Worm (Caenorhabditis elegans) whole organism, L2 larva: Measurements from ENCODE around the gene rgl-1.

Experiments used
- aly-2 ChIP-seq: fragments of 150-350 bp; optimal IDR thresholded peaks from 2 replicates; lab custom pipeline; 2014; ENCODE audit warnings: missing biosample characterization, missing genetic modification characterization
- ama-1 ChIP-seq: fragments of 150-350 bp; optimal IDR thresholded peaks from 2 replicates; lab custom pipeline; 2018; ENCODE audit warnings: inconsistent platforms
- blmp-1 ChIP-seq: sonication (generic microtip); optimal IDR thresholded peaks from 2 replicates; lab custom pipeline; 2017; ENCODE audit warnings: missing genetic modification characterization, mild to moderate bottlenecking, missing compliant biosample characterization, antibody characterized with exemption, moderate library complexity; ENCODE audit not compliant: insufficient read depth
- ceh-16 ChIP-seq: fragments of 150-350 bp; optimal IDR thresholded peaks from 2 replicates; lab custom pipeline; 2014; ENCODE audit warnings: missing biosample characterization, missing genetic modification characterization
- ceh-82 ChIP-seq: fragments of 150-350 bp; optimal IDR thresholded peaks from 2 replicates; lab custom pipeline; 2014; ENCODE audit warnings: missing biosample characterization, missing genetic modification characterization
- lsy-2 ChIP-seq, 2 experiments: fragments of 150-350 bp in 1 of 2; sonication (generic microtip) in 1 of 2; optimal IDR thresholded peaks; 2 replicates each; lab custom pipeline; 2014 to 2017; ENCODE audit warnings: missing biosample characterization in 2 of 2, missing genetic modification characterization in 2 of 2
- mdl-1 ChIP-seq, 2 experiments: fragments of 150-350 bp in 1 of 2; sonication (generic microtip) in 1 of 2; optimal IDR thresholded peaks; 2 replicates each; lab custom pipeline; 2017; ENCODE audit warnings: missing biosample characterization in 2 of 2, missing genetic modification characterization in 2 of 2
- nhr-11 ChIP-seq: fragments of 150-350 bp; optimal IDR thresholded peaks from 2 replicates; lab custom pipeline; 2014; ENCODE audit warnings: missing biosample characterization, missing genetic modification characterization
- nhr-23 ChIP-seq: fragments of 150-350 bp; optimal IDR thresholded peaks from 2 replicates; lab custom pipeline; 2014; ENCODE audit warnings: missing biosample characterization, missing genetic modification reagents, missing genetic modification characterization
- skn-1 ChIP-seq: sonication (generic microtip); optimal IDR thresholded peaks from 2 replicates; lab custom pipeline; 2017; ENCODE audit warnings: missing biosample characterization, missing genetic modification characterization
- snpc-4 ChIP-seq: fragments of 150-350 bp; optimal IDR thresholded peaks from 2 replicates; lab custom pipeline; 2014; ENCODE audit warnings: missing biosample characterization, missing genetic modification characterization
- unc-39 ChIP-seq: fragments of 150-350 bp; optimal IDR thresholded peaks from 2 replicates; lab custom pipeline; 2014; ENCODE audit warnings: missing biosample characterization, missing genetic modification characterization
- unc-62 ChIP-seq: fragments of 150-350 bp; optimal IDR thresholded peaks from 2 replicates; lab custom pipeline; 2014; ENCODE audit warnings: missing biosample characterization, missing genetic modification reagents, missing genetic modification characterization
- ztf-11 ChIP-seq: sonication (generic microtip); optimal IDR thresholded peaks from 2 replicates; lab custom pipeline; 2017; ENCODE audit warnings: missing biosample characterization, missing genetic modification characterization

DNA sequence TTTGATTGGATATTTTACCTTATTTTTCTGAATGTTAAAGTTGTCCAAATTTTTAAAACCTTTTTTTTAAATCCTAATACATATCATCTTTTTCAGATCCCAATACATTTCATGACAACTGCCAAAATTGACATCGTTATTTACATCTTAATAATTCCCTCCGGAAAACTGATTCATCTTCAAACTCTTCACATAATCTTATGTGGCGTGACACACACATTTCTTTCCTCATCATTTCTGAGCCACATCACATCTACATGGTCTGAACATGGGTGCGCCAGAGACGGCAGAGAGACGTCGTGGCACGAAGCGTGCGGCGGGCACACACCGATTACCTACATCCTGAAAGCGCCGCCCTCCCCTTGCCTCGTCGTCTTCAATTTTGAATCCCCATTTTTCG is 32.3 kb upstream of the rgl-1 start, which contains the start of gene tba-9:
- no peak for TF ChIP-seq unc-62 (GFP tag; lab: Kevin White, UChicago)
- no peak for TF ChIP-seq lsy-2 (tag; optimal IDR thresholded peaks at IDR 0.05; lab: Kevin White, UChicago)
- TF ChIP-seq blmp-1 (tag; lab: Kevin White, UChicago): no peak
- TF ChIP-seq ama-1 (lab: Kevin White, UChicago): no peak
- no peak for TF ChIP-seq aly-2 (tag; lab: Kevin White, UChicago)
- no peak for TF ChIP-seq nhr-23 (tag; lab: Kevin White, UChicago)
- no peak for TF ChIP-seq skn-1 (tag; lab: Kevin White, UChicago)
- TF ChIP-seq ceh-82 (tag; lab: Kevin White, UChicago): no peak
- TF ChIP-seq ceh-16 (tag; lab: Kevin White, UChicago): no peak
- no peak for TF ChIP-seq ztf-11 (tag; lab: Kevin White, UChicago)
- no peak for TF ChIP-seq nhr-11
- no peak for TF ChIP-seq unc-39 (tag; lab: Kevin White, UChicago)
- no peak for TF ChIP-seq mdl-1 (tag; optimal IDR thresholded peaks at IDR 0.05; lab: Kevin White, UChicago)
- no peak for TF ChIP-seq snpc-4 (tag; lab: Kevin White, UChicago)
